Fruit fly (Drosophila melanogaster) whole organism, embryonic: ENCODE data around the gene Dop1R2.
A peak's percentile ranks its signal among the peaks of the same experiment; 100 is the strongest.

Source experiments
- ATbp ChIP-seq: fragments of 200-800 bp; sonication (Bioruptor generic); optimal IDR thresholded peaks from 2 replicates; lab custom pipeline; 2017; ENCODE audit warnings: missing biosample characterization, mild to moderate bottlenecking, missing genetic modification characterization, missing genetic modification reagents
- Atf-2 ChIP-seq: fragments of 200-800 bp; sonication (Bioruptor generic); optimal IDR thresholded peaks from 2 replicates; lab custom pipeline; 2016; ENCODE audit warnings: missing biosample characterization, missing genetic modification characterization
- B-H1 ChIP-seq: fragments of 200-800 bp; sonication (Bioruptor generic); IDR thresholded peaks from 3 replicates; pipeline ENCODE4 v1.3.6; 2022; ENCODE audit warnings: missing biosample characterization, missing genetic modification characterization
- CG10979 ChIP-seq: fragments of 200-800 bp; sonication (Bioruptor generic); optimal IDR thresholded peaks from 2 replicates; lab custom pipeline; 2018; ENCODE audit warnings: missing biosample characterization, mild to moderate bottlenecking, missing genetic modification characterization, moderate library complexity
- CG12391 ChIP-seq: fragments of 200-800 bp; sonication (Bioruptor generic); optimal IDR thresholded peaks from 3 replicates; lab custom pipeline; 2018; ENCODE audit warnings: missing biosample characterization, mild to moderate bottlenecking, missing genetic modification characterization, moderate library complexity
- CG12659 ChIP-seq: fragments of 200-800 bp; sonication (Bioruptor generic); optimal IDR thresholded peaks from 3 replicates; lab custom pipeline; 2017; ENCODE audit warnings: mild to moderate bottlenecking, missing biosample characterization, missing genetic modification reagents, missing genetic modification characterization
- CG13287 ChIP-seq: fragments of 200-800 bp; sonication (Bioruptor generic); IDR thresholded peaks from 2 replicates; pipeline ENCODE4 v1.3.6; 2022; ENCODE audit warnings: missing biosample characterization, missing genetic modification characterization; ENCODE audit not compliant: partially characterized antibody
- CG13424 ChIP-seq: fragments of 200-800 bp; sonication (Bioruptor generic); optimal IDR thresholded peaks from 2 replicates; lab custom pipeline; 2019; ENCODE audit warnings: missing biosample characterization, mild to moderate bottlenecking, missing genetic modification characterization, moderate library complexity
- CG14014 ChIP-seq: fragments of 200-800 bp; sonication (Bioruptor generic); IDR thresholded peaks from 2 replicates; pipeline ENCODE4 v1.3.6; 2022; ENCODE audit warnings: missing biosample characterization, missing genetic modification characterization
- CG15514 ChIP-seq: fragments of 200-800 bp; sonication (Bioruptor generic); optimal IDR thresholded peaks from 3 replicates; lab custom pipeline; 2017; ENCODE audit warnings: missing biosample characterization, missing genetic modification characterization, mild to moderate bottlenecking, moderate library complexity, missing genetic modification reagents
- CG1602 ChIP-seq: fragments of 200-800 bp; sonication (Bioruptor generic); optimal IDR thresholded peaks from 3 replicates; lab custom pipeline; 2016; ENCODE audit warnings: missing biosample characterization, missing genetic modification characterization
- CG17612 ChIP-seq: fragments of 200-800 bp; sonication (Bioruptor generic); IDR thresholded peaks from 2 replicates; pipeline ENCODE4 v1.3.6; 2022; ENCODE audit warnings: missing biosample characterization, missing genetic modification characterization
- CG2120 ChIP-seq: fragments of 200-800 bp; sonication (Bioruptor generic); optimal IDR thresholded peaks from 3 replicates; lab custom pipeline; 2016; ENCODE audit warnings: missing biosample characterization, missing genetic modification characterization
- CG31388 ChIP-seq: fragments of 200-800 bp; sonication (Bioruptor generic); optimal IDR thresholded peaks from 2 replicates; lab custom pipeline; 2016; ENCODE audit warnings: missing biosample characterization, missing genetic modification characterization
- CG3838 ChIP-seq: fragments of 200-800 bp; sonication (Bioruptor generic); optimal IDR thresholded peaks from 3 replicates; lab custom pipeline; 2016; ENCODE audit warnings: missing biosample characterization, missing genetic modification characterization
- CG42726 ChIP-seq: fragments of 200-800 bp; sonication (Bioruptor generic); IDR thresholded peaks from 2 replicates; pipeline ENCODE4 v1.3.6; 2022; ENCODE audit warnings: missing biosample characterization, missing genetic modification characterization; ENCODE audit not compliant: partially characterized antibody
- CG4282 ChIP-seq: fragments of 200-800 bp; sonication (Bioruptor generic); optimal IDR thresholded peaks from 2 replicates; lab custom pipeline; 2016; ENCODE audit warnings: missing biosample characterization, missing genetic modification characterization
- CG6854 ChIP-seq: fragments of 200-800 bp; sonication (Bioruptor generic); optimal IDR thresholded peaks from 3 replicates; lab custom pipeline; 2017; ENCODE audit warnings: missing biosample characterization, mild to moderate bottlenecking, missing genetic modification characterization
- CG7357 ChIP-seq: fragments of 200-800 bp; sonication (Bioruptor generic); IDR thresholded peaks from 3 replicates; pipeline ENCODE4 v1.3.6; 2022; ENCODE audit warnings: missing biosample characterization, missing genetic modification characterization
- CG7963 ChIP-seq: fragments of 200-800 bp; sonication (Bioruptor generic); IDR thresholded peaks from 3 replicates; pipeline ENCODE4 v1.3.6; 2022; ENCODE audit warnings: missing biosample characterization, missing genetic modification characterization; ENCODE audit not compliant: partially characterized antibody
- CG8944 ChIP-seq: fragments of 200-800 bp; sonication (Bioruptor generic); optimal IDR thresholded peaks from 3 replicates; lab custom pipeline; 2016; ENCODE audit warnings: missing biosample characterization, missing genetic modification characterization
- Dll ChIP-seq: fragments of 200-800 bp; sonication (Bioruptor generic); IDR thresholded peaks from 4 replicates; pipeline ENCODE4 v1.3.6; 2022; ENCODE audit warnings: missing biosample characterization, missing genetic modification characterization; ENCODE audit not compliant: partially characterized antibody
- Gug ChIP-seq: fragments of 200-800 bp; sonication (Bioruptor generic); IDR thresholded peaks from 4 replicates; pipeline ENCODE4 v1.3.6; 2022; ENCODE audit warnings: missing biosample characterization, missing genetic modification characterization
- HmgD ChIP-seq: fragments of 200-800 bp; sonication (Bioruptor generic); optimal IDR thresholded peaks from 3 replicates; lab custom pipeline; 2016; ENCODE audit warnings: missing biosample characterization, missing genetic modification characterization
- MBD-R2 ChIP-seq: fragments of 200-800 bp; sonication (Bioruptor generic); IDR thresholded peaks from 2 replicates; pipeline ENCODE4 v1.3.6; 2022; ENCODE audit warnings: missing biosample characterization, missing genetic modification characterization
- Med ChIP-seq: fragments of 200-800 bp; sonication (Bioruptor generic); peaks from one replicate; lab custom pipeline; 2016; ENCODE audit warnings: missing biosample characterization, missing genetic modification characterization, mild to moderate bottlenecking, inconsistent platforms, moderate library complexity
- Neu2 ChIP-seq: fragments of 200-800 bp; sonication (Bioruptor generic); optimal IDR thresholded peaks from 3 replicates; lab custom pipeline; 2016; ENCODE audit warnings: missing biosample characterization, missing genetic modification characterization, borderline replicate concordance
- PHDP ChIP-seq: fragments of 200-800 bp; sonication (Bioruptor generic); optimal IDR thresholded peaks from 3 replicates; lab custom pipeline; 2018; ENCODE audit warnings: missing biosample characterization, mild to moderate bottlenecking, missing genetic modification characterization, moderate library complexity
- ab ChIP-seq: fragments of 200-800 bp; sonication (Bioruptor generic); optimal IDR thresholded peaks from 2 replicates; lab custom pipeline; 2016; ENCODE audit warnings: missing biosample characterization, missing genetic modification characterization
- az2 ChIP-seq: fragments of 200-800 bp; sonication (Bioruptor generic); optimal IDR thresholded peaks from 3 replicates; lab custom pipeline; 2016; ENCODE audit warnings: missing biosample characterization, missing genetic modification characterization
- bab2 ChIP-seq: fragments of 200-800 bp; sonication (Bioruptor generic); optimal IDR thresholded peaks from 2 replicates; lab custom pipeline; 2016; ENCODE audit warnings: missing biosample characterization, missing genetic modification characterization
- cg ChIP-seq: fragments of 200-800 bp; sonication (Bioruptor generic); optimal IDR thresholded peaks from 3 replicates; lab custom pipeline; 2019; ENCODE audit warnings: missing biosample characterization, mild to moderate bottlenecking, missing genetic modification characterization, moderate library complexity
- ci ChIP-seq: fragments of 200-800 bp; sonication (Bioruptor generic); IDR thresholded peaks from 3 replicates; pipeline ENCODE4 v1.3.6; 2022; ENCODE audit warnings: missing biosample characterization, missing genetic modification characterization
- crp ChIP-seq, 2 experiments: fragments of 200-800 bp; sonication (Bioruptor generic); optimal IDR thresholded peaks; 2 replicates in 1 of 2; 3 replicates in 1 of 2; lab custom pipeline; 2017; ENCODE audit warnings: missing biosample characterization in 2 of 2, missing genetic modification characterization in 2 of 2, mild to moderate bottlenecking in 1 of 2, moderate library complexity in 1 of 2
- eyg ChIP-seq: fragments of 200-800 bp; sonication (Bioruptor generic); optimal IDR thresholded peaks from 3 replicates; lab custom pipeline; 2016; ENCODE audit warnings: missing biosample characterization, missing genetic modification characterization
- fru ChIP-seq: fragments of >200 bp; optimal IDR thresholded peaks from 2 replicates; lab custom pipeline; 2017
- gfzf ChIP-seq: fragments of 200-800 bp; sonication (Bioruptor generic); optimal IDR thresholded peaks from 2 replicates; lab custom pipeline; 2016; ENCODE audit warnings: missing biosample characterization, mild to moderate bottlenecking, missing genetic modification characterization, moderate library complexity
- hkb ChIP-seq, 2 experiments: fragments of 200-800 bp in 1 of 2; fragments of >200 bp in 1 of 2; sonication (Bioruptor generic) in 1 of 2; IDR thresholded peaks in 1 of 2; optimal IDR thresholded peaks in 1 of 2; 2 replicates each; pipeline versions ENCODE4 v1.3.6 to Lab custom; 2017 to 2022; ENCODE audit warnings: missing biosample characterization in 1 of 2, missing genetic modification characterization in 1 of 2
- inv ChIP-seq: fragments of 200-800 bp; sonication (Bioruptor generic); IDR thresholded peaks from 2 replicates; pipeline ENCODE4 v1.3.6; 2022; ENCODE audit warnings: missing biosample characterization, missing genetic modification characterization; ENCODE audit not compliant: partially characterized antibody
- jing ChIP-seq: fragments of 200-800 bp; sonication (Bioruptor generic); optimal IDR thresholded peaks from 2 replicates; lab custom pipeline; 2018; ENCODE audit warnings: missing biosample characterization, mild to moderate bottlenecking, missing genetic modification characterization
- kay ChIP-seq: fragments of 200-800 bp; sonication (Bioruptor generic); optimal IDR thresholded peaks from 2 replicates; lab custom pipeline; 2016; ENCODE audit warnings: missing biosample characterization, missing genetic modification characterization
- luna ChIP-seq: fragments of 200-800 bp; sonication (Bioruptor generic); optimal IDR thresholded peaks from 2 replicates; lab custom pipeline; 2016; ENCODE audit warnings: missing biosample characterization, missing genetic modification characterization
- nmo ChIP-seq: fragments of 200-800 bp; sonication (Bioruptor generic); optimal IDR thresholded peaks from 2 replicates; lab custom pipeline; 2018; ENCODE audit warnings: missing biosample characterization, mild to moderate bottlenecking, missing genetic modification characterization, moderate library complexity
- otp ChIP-seq: fragments of 200-800 bp; sonication (Bioruptor generic); IDR thresholded peaks from 3 replicates; pipeline ENCODE4, ENCODE4 v1.3.6; 2022; ENCODE audit warnings: missing biosample characterization, missing genetic modification characterization
- pfk ChIP-seq: fragments of 200-800 bp; sonication (Bioruptor generic); optimal IDR thresholded peaks from 2 replicates; lab custom pipeline; 2018; ENCODE audit warnings: missing biosample characterization, mild to moderate bottlenecking, missing genetic modification characterization, moderate library complexity
- sisA ChIP-seq: fragments of 200-800 bp; sonication (Bioruptor generic); IDR thresholded peaks from 2 replicates; pipeline ENCODE4 v1.3.6; 2022; ENCODE audit warnings: missing biosample characterization, missing genetic modification characterization
- tgo ChIP-seq: fragments of 200-800 bp; sonication (Bioruptor generic); IDR thresholded peaks from 3 replicates; pipeline ENCODE4 v1.3.6; 2022; ENCODE audit warnings: missing biosample characterization, missing genetic modification characterization
- tin ChIP-seq: fragments of 200-800 bp; sonication (Bioruptor generic); optimal IDR thresholded peaks from 3 replicates; lab custom pipeline; 2016; ENCODE audit warnings: missing biosample characterization, missing genetic modification characterization
- vvl ChIP-seq: fragments of 200-800 bp; sonication (Bioruptor generic); IDR thresholded peaks from 2 replicates; pipeline ENCODE4 v1.3.6; 2022; ENCODE audit warnings: missing biosample characterization, missing genetic modification characterization
- zen2 ChIP-seq: fragments of 200-800 bp; sonication (Bioruptor generic); IDR thresholded peaks from 3 replicates; pipeline ENCODE4 v1.3.6; 2022; ENCODE audit warnings: missing biosample characterization, missing genetic modification characterization; ENCODE audit not compliant: partially characterized antibody
- zfh1 ChIP-seq: fragments of 200-800 bp; sonication (Bioruptor generic); IDR thresholded peaks from 3 replicates; pipeline ENCODE4 v1.3.6; 2022; ENCODE audit warnings: missing biosample characterization, missing genetic modification characterization

The Dop1R2 gene

DNA sequence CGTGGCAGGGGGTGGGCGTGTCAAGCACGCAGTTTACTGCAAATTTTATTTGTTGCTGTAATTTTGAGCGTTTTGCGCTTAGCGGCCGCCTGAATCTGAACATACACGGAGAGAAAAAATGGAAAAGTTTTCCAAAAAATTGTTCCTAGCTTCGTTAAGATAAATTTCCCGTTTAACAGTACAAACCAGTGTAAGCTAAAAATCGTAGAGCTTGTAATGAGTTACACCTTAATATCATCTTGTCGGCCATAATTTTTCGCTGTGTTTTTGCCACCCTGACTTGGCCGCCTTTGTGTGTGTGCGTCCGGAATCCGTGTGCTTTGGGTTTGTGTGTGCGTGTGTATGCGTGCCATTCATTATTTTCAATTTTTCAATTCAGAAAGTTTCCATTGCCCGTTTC lies 8.3 kb downstream of the Dop1R2 start (continued):
- TF ChIP-seq CG31388 (GFP tag; lab: Kevin White, UChicago) (no peak), zen2 (GFP tag; lab: Robert Waterston, UW) (no peak), pfk (GFP tag; lab: Kevin White, UChicago) (no peak), CG7357 (no peak), luna (no peak), CG1602 (no peak), MBD-R2 (GFP tag; lab: Robert Waterston, UW) (peak; percentile 23; the same call in 1 of the 2 replicates), sisA (peak; percentile 22; the same call in 1 of the 2 replicates), HmgD (no peak), fru (no peak), Dll (GFP tag; lab: Robert Waterston, UW) (no peak), nmo (GFP tag; lab: Kevin White, UChicago) (no peak), Neu2 (GFP tag; lab: Kevin White, UChicago) (no peak), B-H1 (GFP tag; lab: Robert Waterston, UW) (no peak), ATbp (peak; percentile 13), ab (no peak), gfzf (GFP tag; lab: Kevin White, UChicago) (no peak), CG17612 (GFP tag; lab: Robert Waterston, UW) (no peak), otp (GFP tag; lab: Robert Waterston, UW) (0 out of 3 replicates have a peak, but pooled peaks have one; percentile 25), CG12659 (GFP tag; lab: Kevin White, UChicago) (peak; percentile 14), eyg (GFP tag; lab: Kevin White, UChicago) (no peak), CG8944 (no peak), CG4282 (GFP tag; lab: Kevin White, UChicago) (no peak), vvl (GFP tag; lab: Robert Waterston, UW) (peak; percentile 49; the same call in 1 of the 2 replicates)

DNA sequence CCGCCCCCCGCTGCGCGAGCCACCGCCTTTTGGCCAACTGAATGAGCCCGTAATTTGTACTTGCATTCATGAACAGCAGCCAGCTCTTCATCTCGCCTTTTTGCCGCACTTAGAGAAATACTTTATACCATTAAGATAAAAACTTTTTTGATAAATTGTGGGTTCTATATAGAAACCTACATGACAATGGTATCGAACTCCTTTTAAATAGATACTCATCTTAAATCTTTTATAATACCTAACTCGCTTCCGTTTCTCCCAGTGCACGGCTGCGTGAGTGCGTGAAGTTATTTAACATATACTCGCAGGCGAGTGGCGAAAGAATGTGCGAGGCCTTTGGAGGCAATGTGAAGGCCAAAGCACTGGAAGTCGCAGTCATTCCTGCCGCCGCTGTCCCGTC lies 33.9 kb downstream of the Dop1R2 start:
- peak; percentile 81 for TF ChIP-seq Med (GFP tag; lab: Kevin White, UChicago)
- TF ChIP-seq CG2120, result peak; percentile 46
- no peak for TF ChIP-seq CG3838 (GFP tag; lab: Kevin White, UChicago)
- no peak for TF ChIP-seq crp (GFP tag; optimal IDR thresholded peaks at IDR 0.05; lab: Kevin White, UChicago)
- peak; percentile 40 for TF ChIP-seq az2 (GFP tag; lab: Kevin White, UChicago)
- TF ChIP-seq Gug (GFP tag; lab: Robert Waterston, UW), result no peak
- peak; percentile 35 for TF ChIP-seq PHDP (tag; lab: Kevin White, UChicago)
- TF ChIP-seq cg, result no peak
- TF ChIP-seq Atf-2 (GFP tag; lab: Kevin White, UChicago), result no peak
- peak; percentile 41 for TF ChIP-seq CG12391 (tag; lab: Kevin White, UChicago)
- peak; percentile 56; the same call in 2 of the 3 replicates for TF ChIP-seq zfh1 (GFP tag; lab: Robert Waterston, UW)
- peak; percentile 69; the same call in 2 of the 3 replicates for TF ChIP-seq ci
- TF ChIP-seq CG10979 (tag; lab: Kevin White, UChicago), result peak; percentile 28
- peak; percentile 35; the same call in 2 of the 3 replicates for TF ChIP-seq tgo (GFP tag; lab: Robert Waterston, UW)
- TF ChIP-seq CG14014, result no peak
- TF ChIP-seq CG6854 (GFP tag; lab: Kevin White, UChicago), result peak; percentile 6
- TF ChIP-seq bab2 (GFP tag; lab: Kevin White, UChicago), result no peak
- TF ChIP-seq inv, result no peak
- TF ChIP-seq CG13287, result no peak
- peak; percentile 41 for TF ChIP-seq CG13424 (tag; lab: Kevin White, UChicago)
- no peak for TF ChIP-seq CG42726
- TF ChIP-seq tin (GFP tag; lab: Kevin White, UChicago), result peak; percentile 12
- TF ChIP-seq jing (GFP tag; lab: Kevin White, UChicago), result no peak
- no peak for TF ChIP-seq hkb (optimal IDR thresholded peaks at IDR 0.05; lab: Kevin White, UChicago)
- peak; percentile 64 for TF ChIP-seq hkb (GFP tag; IDR thresholded peaks at IDR 0.05; lab: Robert Waterston, UW)
- peak; percentile 17 for TF ChIP-seq CG15514
- TF ChIP-seq kay (GFP tag; lab: Kevin White, UChicago), result no peak
- no peak for TF ChIP-seq CG7963
